Worm (Caenorhabditis elegans) whole organism, L3 larva: Measurements from ENCODE around the gene pqn-65.

ENCODE experiments used
- daf-12 ChIP-seq: fragments of 150-350 bp; optimal IDR thresholded peaks from 2 replicates; lab custom pipeline; 2014; ENCODE audit warnings: missing biosample characterization, missing genetic modification reagents, missing genetic modification characterization
- egl-27 ChIP-seq: sonication (generic microtip); optimal IDR thresholded peaks from 4 replicates; lab custom pipeline; 2017; ENCODE audit warnings: missing biosample characterization, missing genetic modification reagents, missing genetic modification characterization
- elt-3 ChIP-seq, 3 experiments: fragments of 150-350 bp in 1 of 3; sonication (generic microtip) in 2 of 3; optimal IDR thresholded peaks; 2 replicates in 2 of 3; 4 replicates in 1 of 3; lab custom pipeline; 2014 to 2017; ENCODE audit warnings: missing biosample characterization in 3 of 3, missing genetic modification characterization in 3 of 3
- fos-1 ChIP-seq: fragments of 150-350 bp; optimal IDR thresholded peaks from 2 replicates; lab custom pipeline; 2014; ENCODE audit warnings: missing biosample characterization, missing genetic modification characterization
- hmg-11 ChIP-seq: sonication (generic microtip); optimal IDR thresholded peaks from 2 replicates; lab custom pipeline; 2016; ENCODE audit warnings: missing genetic modification characterization, missing compliant biosample characterization
- lin-15B ChIP-seq: fragments of 150-350 bp; optimal IDR thresholded peaks from 2 replicates; lab custom pipeline; 2014; ENCODE audit warnings: missing biosample characterization, missing genetic modification characterization
- mdl-1 ChIP-seq: fragments of 150-350 bp; optimal IDR thresholded peaks from 2 replicates; lab custom pipeline; 2014; ENCODE audit warnings: missing biosample characterization, missing genetic modification characterization
- nhr-11 ChIP-seq: fragments of 150-350 bp; optimal IDR thresholded peaks from 2 replicates; lab custom pipeline; 2014; ENCODE audit warnings: missing biosample characterization, missing genetic modification characterization
- nhr-12 ChIP-seq: fragments of 150-350 bp; optimal IDR thresholded peaks from 2 replicates; lab custom pipeline; 2014; ENCODE audit warnings: missing biosample characterization, missing genetic modification characterization
- nhr-25 ChIP-seq: sonication (generic microtip); optimal IDR thresholded peaks from 2 replicates; lab custom pipeline; 2017; ENCODE audit warnings: missing biosample characterization, missing genetic modification characterization
- nhr-28 ChIP-seq: fragments of 150-350 bp; optimal IDR thresholded peaks from 2 replicates; lab custom pipeline; 2014; ENCODE audit warnings: missing biosample characterization, missing genetic modification characterization
- pha-4 ChIP-seq: fragments of 150-350 bp; optimal IDR thresholded peaks from 2 replicates; lab custom pipeline; 2014; ENCODE audit warnings: missing biosample characterization, missing genetic modification reagents, missing genetic modification characterization
- snpc-4 ChIP-seq: fragments of 150-350 bp; optimal IDR thresholded peaks from 2 replicates; lab custom pipeline; 2014; ENCODE audit warnings: missing biosample characterization, missing genetic modification characterization

- TF ChIP-seq nhr-11 (tag; lab: Kevin White, UChicago) (no peak), mdl-1 (no peak), snpc-4 (tag; lab: Kevin White, UChicago) (no peak), nhr-28 (tag; lab: Kevin White, UChicago) (no peak), fos-1 (tag; lab: Kevin White, UChicago) (no peak), pha-4 (tag; lab: Kevin White, UChicago) (no peak), egl-27 (tag; lab: Kevin White, UChicago) (no peak), lin-15B (no peak), nhr-12 (tag; lab: Kevin White, UChicago) (no peak), hmg-11 (no peak), nhr-25 (tag; lab: Kevin White, UChicago) (no peak), elt-3 (tag; optimal IDR thresholded peaks at IDR 0.05; lab: Kevin White, UChicago) (no peak), daf-12 (tag; lab: Kevin White, UChicago) (no peak)
Observed at ce11 chrX:4625080-4625479, 5.6 kb upstream of the pqn-65 start.
